Worm (Caenorhabditis elegans): ENCODE measurements around the gene C35B1.7.

DNA sequence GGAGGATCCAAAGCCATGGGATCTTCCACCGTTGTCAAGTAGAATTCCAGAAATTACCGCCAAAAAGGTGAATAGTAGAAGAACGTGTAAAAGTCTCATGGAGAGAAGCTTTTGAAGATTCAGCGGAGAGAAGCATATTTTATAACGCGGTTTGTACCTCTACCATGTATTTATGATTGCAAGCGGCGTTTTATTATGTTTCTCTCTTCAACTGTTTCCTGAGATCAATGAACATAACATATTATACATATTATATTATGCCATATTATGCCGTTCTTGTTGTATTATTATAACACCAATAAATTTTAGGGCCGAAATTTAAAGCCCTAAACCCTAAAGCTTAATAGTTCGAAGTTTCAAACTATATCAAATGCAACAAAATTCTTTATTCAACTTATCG lies 31.4 kb downstream of the C35B1.7 start, which contains the start of gene F49F1.18:
- TF ChIP-seq W03F9.2 (tag; optimal IDR thresholded peaks at IDR 0.05) (no peak), dao-5 (tag; optimal IDR thresholded peaks at IDR 0.05) (no peak), him-1 (tag; optimal IDR thresholded peaks at IDR 0.05) (no peak)
